Worm (Caenorhabditis elegans): Measurements from ENCODE around the gene fbxa-142.

fbxa-142 gene

DNA sequence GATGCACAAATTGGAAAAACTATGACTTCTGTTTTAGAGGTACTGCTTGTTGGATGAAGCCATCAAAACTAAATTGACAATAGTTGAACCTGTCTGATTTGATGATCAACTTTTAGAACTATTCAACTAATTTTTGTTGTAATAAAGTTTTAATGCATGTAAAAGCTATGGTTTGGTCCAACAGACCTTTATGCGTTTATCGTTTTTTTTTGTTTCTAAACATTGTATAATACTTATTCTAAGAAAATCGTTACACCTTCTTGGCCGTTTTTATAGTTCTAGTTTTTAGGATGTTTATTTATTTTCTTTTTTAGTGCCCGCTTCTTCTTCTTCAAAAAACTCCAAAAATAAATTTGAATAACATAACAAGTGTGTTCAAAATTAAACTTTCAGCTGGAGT is 32.6 kb upstream of the fbxa-142 start, which contains the start of gene F10A3.12:
TSS of gene F10A3.12 (plus strand) at position 301 of the 400 bp plus-strand sequence.
- TF ChIP-seq tlp-1 (tag; optimal IDR thresholded peaks at IDR 0.05) (no peak), unc-62 (GFP tag; optimal IDR thresholded peaks at IDR 0.05) (no peak), pag-3 (tag; optimal IDR thresholded peaks at IDR 0.05; ENCODE audit: borderline replicate concordance, insufficient read depth) (no peak), fos-1 (tag; optimal IDR thresholded peaks at IDR 0.05) (no peak), egl-13 (tag; optimal IDR thresholded peaks at IDR 0.05) (no peak), unc-86 (tag; optimal IDR thresholded peaks at IDR 0.05) (no peak), nhr-28 (tag; optimal IDR thresholded peaks at IDR 0.05) (no peak)

DNA sequence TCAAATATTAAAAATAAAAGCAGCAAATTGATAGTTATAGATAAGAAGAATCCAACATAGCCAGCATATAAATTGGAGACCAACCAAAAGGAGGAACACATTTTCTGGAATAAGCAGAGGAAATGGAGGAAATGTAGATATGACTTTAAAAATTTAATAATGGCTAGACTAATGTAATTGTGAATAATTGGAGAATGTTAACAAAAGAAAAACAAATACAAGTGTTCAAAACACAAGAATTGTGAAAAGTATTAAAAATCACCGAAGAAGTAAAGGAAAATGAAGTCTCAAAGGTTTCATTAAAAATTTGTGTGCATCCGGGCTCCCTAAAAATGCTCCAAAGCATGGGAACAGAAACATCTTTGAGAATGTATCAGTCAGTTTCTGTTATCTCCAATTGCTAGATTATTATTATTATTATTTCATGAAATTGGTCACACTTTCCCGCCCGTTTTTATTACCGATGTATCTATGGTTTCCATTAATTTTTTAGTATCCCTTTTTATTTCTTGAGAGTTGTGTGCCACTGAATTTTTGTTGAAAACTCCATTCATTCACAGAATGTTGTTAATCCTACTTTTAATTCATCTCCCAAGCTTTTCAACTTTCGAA is 31.1 kb upstream of the fbxa-142 start, which contains the start of the genes str-109 and F10A3.11:
TSS of gene str-109 (minus strand) at position 101 of the 612 bp plus-strand sequence.
TSS of gene F10A3.11 (plus strand) at position 562 of the 612 bp plus-strand sequence.
- TF ChIP-seq unc-86 (tag; optimal IDR thresholded peaks at IDR 0.05), result no peak
- no peak for TF ChIP-seq aha-1 (tag; optimal IDR thresholded peaks at IDR 0.05)
- TF ChIP-seq xbp-1 (tag; optimal IDR thresholded peaks at IDR 0.05), result no peak
- no peak for TF ChIP-seq mep-1 (tag; optimal IDR thresholded peaks at IDR 0.05)
- TF ChIP-seq dpl-1 (GFP tag; optimal IDR thresholded peaks at IDR 0.05), result no peak
- TF ChIP-seq skn-1 (tag; optimal IDR thresholded peaks at IDR 0.05), result no peak
- TF ChIP-seq pax-3 (tag; optimal IDR thresholded peaks at IDR 0.05), result no peak
- no peak for TF ChIP-seq sup-37 (GFP tag; optimal IDR thresholded peaks at IDR 0.05)
- no peak for TF ChIP-seq lin-35 (GFP tag; optimal IDR thresholded peaks at IDR 0.05)
- TF ChIP-seq sox-4 (tag; optimal IDR thresholded peaks at IDR 0.05), result no peak
- no peak for TF ChIP-seq lir-3 (tag; optimal IDR thresholded peaks at IDR 0.05; ENCODE audit: poor library complexity)
- no peak for TF ChIP-seq mdl-1 (tag; optimal IDR thresholded peaks at IDR 0.05)
- TF ChIP-seq unc-130 (tag; optimal IDR thresholded peaks at IDR 0.05), result no peak
- no peak for TF ChIP-seq C16A3.4 (tag; optimal IDR thresholded peaks at IDR 0.05)
- TF ChIP-seq nhr-12 (tag; optimal IDR thresholded peaks at IDR 0.05), result no peak
- no peak for TF ChIP-seq snu-23 (GFP tag; optimal IDR thresholded peaks at IDR 0.05)
- TF ChIP-seq aly-2 (tag; optimal IDR thresholded peaks at IDR 0.05), result no peak
- no peak for TF ChIP-seq unc-62 (GFP tag; optimal IDR thresholded peaks at IDR 0.05)
- no peak for TF ChIP-seq vab-15 (tag; optimal IDR thresholded peaks at IDR 0.05)
- no peak for TF ChIP-seq efl-3 (GFP tag; optimal IDR thresholded peaks at IDR 0.05)

DNA sequence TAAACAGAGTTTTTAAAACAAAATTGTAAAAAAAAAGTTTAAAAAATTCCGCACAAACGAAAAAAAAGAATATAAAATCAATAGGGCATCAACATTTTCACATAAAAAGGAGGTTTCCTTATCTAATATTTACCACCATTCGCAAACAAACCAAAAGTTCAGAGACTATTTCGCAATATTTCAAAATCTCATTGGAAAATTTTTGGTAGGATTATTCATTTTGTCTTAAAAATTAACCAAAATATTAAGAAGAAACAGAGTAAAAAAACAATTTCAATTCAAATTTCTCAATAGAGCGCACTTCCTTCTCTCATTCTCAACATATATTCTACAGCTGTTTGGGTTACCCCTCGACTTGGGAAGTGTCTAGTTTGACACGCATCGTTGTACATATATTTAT is 28.9 kb upstream of the fbxa-142 start:
- peak in 1 of 2 experiments; percentile 9 for TF ChIP-seq efl-1 (optimal IDR thresholded peaks at IDR 0.05)
- TF ChIP-seq efl-1 (GFP tag; optimal IDR thresholded peaks at IDR 0.05 in 1 of 2), result peak in 1 of 2 experiments; percentile 4
- peak; percentile 79 for TF ChIP-seq zip-4 (GFP tag; optimal IDR thresholded peaks at IDR 0.05)
- TF ChIP-seq rnt-1 (tag; optimal IDR thresholded peaks at IDR 0.05), result no peak
- TF ChIP-seq skn-1 (tag; optimal IDR thresholded peaks at IDR 0.05), result peak; percentile 2
- TF ChIP-seq elt-2 (tag; optimal IDR thresholded peaks at IDR 0.05), result peak; percentile 24
- TF ChIP-seq nhr-237 (tag; optimal IDR thresholded peaks at IDR 0.05), result no peak
- no peak for TF ChIP-seq lir-3 (tag; optimal IDR thresholded peaks at IDR 0.05; ENCODE audit: poor library complexity)
- peak; percentile 2 for TF ChIP-seq snpc-4 (tag; optimal IDR thresholded peaks at IDR 0.05)

DNA sequence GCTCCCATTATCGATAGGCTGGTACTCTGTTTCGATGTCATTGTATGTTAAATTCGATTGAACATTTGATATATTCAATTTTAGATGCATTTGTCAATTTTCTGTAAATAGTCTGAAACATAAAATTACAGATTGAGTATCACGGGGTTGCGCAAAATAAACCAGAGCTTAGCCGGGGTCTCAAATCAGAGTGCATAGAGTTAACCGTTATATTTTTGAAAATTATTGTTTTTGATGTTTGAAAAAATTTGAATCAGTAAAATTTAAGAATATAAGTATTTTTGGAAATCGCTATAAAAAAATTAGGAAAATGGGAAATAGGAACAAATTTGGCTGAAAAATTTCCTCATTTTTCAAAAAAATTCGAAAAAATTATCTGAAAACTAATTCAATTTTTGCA is 28.4 kb upstream of the fbxa-142 start, which contains the start of gene F10A3.17:
TSS of gene F10A3.17 (minus strand) at position 101 of the 400 bp plus-strand sequence.
- TF ChIP-seq unc-98 (GFP tag; IDR thresholded peaks at IDR 0.05) (no peak), unc-30 (tag; optimal IDR thresholded peaks at IDR 0.05) (no peak), ceh-63 (GFP tag; optimal IDR thresholded peaks at IDR 0.05) (no peak), sptf-1 (tag; optimal IDR thresholded peaks at IDR 0.05) (no peak), snu-23 (GFP tag; optimal IDR thresholded peaks at IDR 0.05) (no peak), egl-27 (tag; optimal IDR thresholded peaks at IDR 0.05) (no peak), alr-1 (tag; optimal IDR thresholded peaks at IDR 0.05; ENCODE audit: borderline replicate concordance) (no peak), fkh-10 (GFP tag; optimal IDR thresholded peaks at IDR 0.05) (no peak), sup-37 (GFP tag; optimal IDR thresholded peaks at IDR 0.05) (no peak)
